Fruit fly (Drosophila melanogaster) whole organism, prepupa: ENCODE data around the gene CG6791.

Source experiments
- CG11762 ChIP-seq: fragments of 200-800 bp; sonication (Bioruptor generic); optimal IDR thresholded peaks from 3 replicates; lab custom pipeline; 2016; ENCODE audit warnings: missing biosample characterization, missing genetic modification characterization; ENCODE audit not compliant: insufficient read depth
- CG16779 ChIP-seq: fragments of 200-800 bp; sonication (Bioruptor generic); optimal IDR thresholded peaks from 3 replicates; lab custom pipeline; 2017; ENCODE audit warnings: missing biosample characterization, mild to moderate bottlenecking, missing genetic modification characterization
- CG3032 ChIP-seq: fragments of 200-800 bp; optimal IDR thresholded peaks from 2 replicates; lab custom pipeline; 2019; ENCODE audit warnings: missing biosample characterization, mild to moderate bottlenecking, missing genetic modification characterization, moderate library complexity
- CG8119 ChIP-seq: fragments of 200-800 bp; sonication (Bioruptor generic); IDR thresholded peaks from 3 replicates; pipeline ENCODE4 v1.3.6; 2022; ENCODE audit warnings: missing biosample characterization, missing genetic modification characterization
- Eip75B ChIP-seq: fragments of 200-800 bp; sonication (Bioruptor generic); optimal IDR thresholded peaks from 3 replicates; lab custom pipeline; 2016; ENCODE audit warnings: missing biosample characterization, missing genetic modification characterization
- Ets96B ChIP-seq: fragments of 200-800 bp; optimal IDR thresholded peaks from 2 replicates; lab custom pipeline; 2019; ENCODE audit warnings: missing biosample characterization, mild to moderate bottlenecking, missing genetic modification characterization, moderate library complexity
- Sox102F ChIP-seq: fragments of 200-800 bp; sonication (Bioruptor generic); optimal IDR thresholded peaks from 2 replicates; lab custom pipeline; 2016; ENCODE audit warnings: missing biosample characterization, mild to moderate bottlenecking, missing genetic modification characterization
- Sox15 ChIP-seq: fragments of 200-800 bp; sonication (Bioruptor generic); optimal IDR thresholded peaks from 3 replicates; lab custom pipeline; 2016; ENCODE audit warnings: missing biosample characterization, missing genetic modification characterization
- achi ChIP-seq: fragments of 200-800 bp; sonication (Bioruptor generic); optimal IDR thresholded peaks from 3 replicates; lab custom pipeline; 2016; ENCODE audit warnings: missing biosample characterization, missing genetic modification characterization
- fkh ChIP-seq: fragments of 200-800 bp; sonication (Bioruptor generic); optimal IDR thresholded peaks from 3 replicates; lab custom pipeline; 2017; ENCODE audit warnings: missing biosample characterization, mild to moderate bottlenecking, missing genetic modification characterization, moderate library complexity
- pdm3 ChIP-seq: fragments of 200-800 bp; sonication (Bioruptor generic); optimal IDR thresholded peaks from 3 replicates; lab custom pipeline; 2016; ENCODE audit warnings: missing biosample characterization, missing genetic modification characterization

dm6 chr3R:11561648-11562047 lies 28.3 kb downstream of the CG6791 start:
- TF ChIP-seq Sox102F (GFP tag; lab: Kevin White, UChicago) (no peak), achi (GFP tag; lab: Kevin White, UChicago) (no peak), CG3032 (tag; lab: Kevin White, UChicago) (no peak), CG11762 (GFP tag; lab: Kevin White, UChicago) (no peak), fkh (GFP tag; lab: Kevin White, UChicago) (no peak), CG16779 (tag; lab: Kevin White, UChicago) (no peak), Ets96B (tag; lab: Kevin White, UChicago) (no peak), pdm3 (no peak), Eip75B (GFP tag; lab: Kevin White, UChicago) (no peak), Sox15 (no peak), CG8119 (no peak)
